Worm (Caenorhabditis elegans): ENCODE results near the gene ifas-3.

DNA sequence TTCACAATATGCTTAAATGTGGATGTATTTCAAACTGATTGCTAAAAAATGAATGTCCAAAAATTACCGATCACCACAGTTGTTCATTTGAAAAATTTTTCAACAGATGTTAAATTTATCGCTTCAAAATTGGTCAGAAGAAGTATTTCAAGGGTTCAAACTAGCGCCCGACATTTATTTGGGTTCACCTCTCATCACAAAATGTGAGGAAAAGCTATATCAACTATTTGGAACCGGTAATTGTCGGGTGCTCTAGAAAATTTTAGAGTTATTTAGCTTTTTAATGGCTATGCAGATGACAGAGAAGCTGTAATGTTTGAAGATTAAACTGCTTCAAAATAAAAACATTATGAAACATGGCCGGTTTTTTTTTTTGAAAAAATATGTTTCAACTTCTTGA, 10.4 kb upstream of the ifas-3 start:
- no peak for TF ChIP-seq nhr-28 (tag; optimal IDR thresholded peaks at IDR 0.05)
- no peak for TF ChIP-seq nhr-237 (tag; optimal IDR thresholded peaks at IDR 0.05)
- no peak for TF ChIP-seq nhr-12 (tag; optimal IDR thresholded peaks at IDR 0.05)

Measured in whole organism, mixed stage, embryonic.